Fruit fly (Drosophila melanogaster) whole organism, embryonic: ENCODE data around the gene CG34300.

Source experiments
- CG12299 ChIP-seq: fragments of 200-800 bp; sonication (Bioruptor generic); optimal IDR thresholded peaks from 2 replicates; lab custom pipeline; 2018; ENCODE audit warnings: missing biosample characterization, mild to moderate bottlenecking, missing genetic modification characterization
- Dek ChIP-seq: fragments of 200-800 bp; sonication (Bioruptor generic); optimal IDR thresholded peaks from 3 replicates; lab custom pipeline; 2019; ENCODE audit warnings: missing biosample characterization, mild to moderate bottlenecking, missing genetic modification characterization, moderate library complexity
- ap ChIP-seq: fragments of 200-800 bp; sonication (Bioruptor generic); IDR thresholded peaks from 2 replicates; pipeline ENCODE4 v1.3.6; 2022; ENCODE audit warnings: missing biosample characterization, missing genetic modification characterization
- chif ChIP-seq, 2 experiments: fragments of 200-800 bp; sonication (Bioruptor generic); optimal IDR thresholded peaks; 3 replicates each; lab custom pipeline; 2016; ENCODE audit warnings: missing biosample characterization in 2 of 2, missing genetic modification characterization in 2 of 2
- mirr ChIP-seq: fragments of 200-800 bp; sonication (Bioruptor generic); optimal IDR thresholded peaks from 3 replicates; lab custom pipeline; 2018; ENCODE audit warnings: missing biosample characterization, mild to moderate bottlenecking, missing genetic modification characterization

- TF ChIP-seq chif (GFP tag; optimal IDR thresholded peaks at IDR 0.05; lab: Kevin White, UChicago) = no peak
- TF ChIP-seq Dek = no peak
- TF ChIP-seq CG12299 (tag; lab: Kevin White, UChicago) = no peak
- no peak for TF ChIP-seq ap (GFP tag; lab: Robert Waterston, UW)
- TF ChIP-seq mirr (GFP tag; lab: Kevin White, UChicago) = no peak
Measured at dm6 chr3R:30352654-30353053, 46.2 kb upstream of the CG34300 start.
